Fruit fly (Drosophila melanogaster) whole organism, embryonic: ENCODE measurements around the gene CG34258.
A peak's percentile ranks its signal among the peaks of the same experiment; 100 is the strongest.

Source experiments
- Abd-B ChIP-seq: fragments of 200-800 bp; sonication (Bioruptor generic); optimal IDR thresholded peaks from 2 replicates; lab custom pipeline; 2018; ENCODE audit warnings: missing biosample characterization, mild to moderate bottlenecking, missing genetic modification characterization, moderate library complexity
- Adf1 ChIP-seq: fragments of 200-800 bp; sonication (Bioruptor generic); IDR thresholded peaks from 2 replicates; pipeline ENCODE4 v1.3.6; 2022; ENCODE audit warnings: missing biosample characterization, missing genetic modification characterization
- CG10543 ChIP-seq: fragments of 200-800 bp; sonication (Bioruptor generic); optimal IDR thresholded peaks from 3 replicates; lab custom pipeline; 2017; ENCODE audit warnings: missing biosample characterization, mild to moderate bottlenecking, missing genetic modification characterization, moderate library complexity
- CG10979 ChIP-seq: fragments of 200-800 bp; sonication (Bioruptor generic); optimal IDR thresholded peaks from 2 replicates; lab custom pipeline; 2018; ENCODE audit warnings: missing biosample characterization, mild to moderate bottlenecking, missing genetic modification characterization, moderate library complexity
- CG12155 ChIP-seq: fragments of 200-800 bp; sonication (Bioruptor generic); optimal IDR thresholded peaks from 3 replicates; lab custom pipeline; 2016; ENCODE audit warnings: missing biosample characterization, missing genetic modification characterization
- CG12219 ChIP-seq: fragments of 200-800 bp; sonication (Bioruptor generic); optimal IDR thresholded peaks from 3 replicates; lab custom pipeline; 2018; ENCODE audit warnings: missing biosample characterization, mild to moderate bottlenecking, missing genetic modification characterization
- CG12744 ChIP-seq: fragments of 200-800 bp; sonication (Bioruptor generic); optimal IDR thresholded peaks from 2 replicates; lab custom pipeline; 2016; ENCODE audit warnings: missing biosample characterization, missing genetic modification characterization
- CG13123 ChIP-seq: fragments of 200-800 bp; sonication (Bioruptor generic); optimal IDR thresholded peaks from 2 replicates; lab custom pipeline; 2016; ENCODE audit warnings: missing biosample characterization, missing genetic modification characterization
- CG13287 ChIP-seq: fragments of 200-800 bp; sonication (Bioruptor generic); IDR thresholded peaks from 2 replicates; pipeline ENCODE4 v1.3.6; 2022; ENCODE audit warnings: missing biosample characterization, missing genetic modification characterization; ENCODE audit not compliant: partially characterized antibody
- CG13894 ChIP-seq: fragments of 200-800 bp; sonication (Bioruptor generic); optimal IDR thresholded peaks from 3 replicates; lab custom pipeline; 2018; ENCODE audit warnings: missing biosample characterization, mild to moderate bottlenecking, missing genetic modification characterization, moderate library complexity
- CG15479 ChIP-seq: fragments of 200-800 bp; sonication (Bioruptor generic); optimal IDR thresholded peaks from 3 replicates; lab custom pipeline; 2019; ENCODE audit warnings: missing biosample characterization, mild to moderate bottlenecking, missing genetic modification characterization, moderate library complexity
- CG1832 ChIP-seq: fragments of 200-800 bp; sonication (Bioruptor generic); optimal IDR thresholded peaks from 2 replicates; lab custom pipeline; 2017; ENCODE audit warnings: missing biosample characterization, mild to moderate bottlenecking, missing genetic modification characterization, inconsistent platforms
- CG30431 ChIP-seq: fragments of 200-800 bp; sonication (Bioruptor generic); optimal IDR thresholded peaks from 2 replicates; lab custom pipeline; 2017; ENCODE audit warnings: missing biosample characterization, missing genetic modification characterization
- CG31388 ChIP-seq: fragments of 200-800 bp; sonication (Bioruptor generic); optimal IDR thresholded peaks from 2 replicates; lab custom pipeline; 2016; ENCODE audit warnings: missing biosample characterization, missing genetic modification characterization
- CG32532 ChIP-seq: fragments of 200-800 bp; sonication (Bioruptor generic); IDR thresholded peaks from 2 replicates; pipeline ENCODE4 v1.3.6; 2022; ENCODE audit warnings: missing biosample characterization, missing genetic modification characterization
- CG6254 ChIP-seq: fragments of 200-800 bp; sonication (Bioruptor generic); optimal IDR thresholded peaks from 3 replicates; lab custom pipeline; 2017; ENCODE audit warnings: mild to moderate bottlenecking, missing biosample characterization, missing genetic modification reagents, missing genetic modification characterization
- CG6791 ChIP-seq: fragments of 200-800 bp; sonication (Bioruptor generic); IDR thresholded peaks from 3 replicates; pipeline ENCODE4 v1.3.6; 2022; ENCODE audit warnings: missing biosample characterization, missing genetic modification characterization; ENCODE audit not compliant: partially characterized antibody
- CG7786 ChIP-seq: fragments of 200-800 bp; sonication (Bioruptor generic); optimal IDR thresholded peaks from 2 replicates; lab custom pipeline; 2016; ENCODE audit warnings: missing biosample characterization, missing genetic modification characterization
- CG8290 ChIP-seq, 3 experiments: fragments of 200-800 bp; sonication (Bioruptor generic); optimal IDR thresholded peaks; 2 replicates each; lab custom pipeline; 2016 to 2019; ENCODE audit warnings: missing biosample characterization in 3 of 3, missing genetic modification characterization in 3 of 3, mild to moderate bottlenecking in 2 of 3, moderate library complexity in 1 of 3
- Chrac-16 ChIP-seq: fragments of 200-800 bp; sonication (Bioruptor generic); optimal IDR thresholded peaks from 3 replicates; lab custom pipeline; 2016; ENCODE audit warnings: missing biosample characterization, missing genetic modification characterization
- CkIIα-i1 ChIP-seq: fragments of 200-800 bp; sonication (Bioruptor generic); IDR thresholded peaks from 2 replicates; pipeline ENCODE4 v1.3.6; 2022; ENCODE audit warnings: missing biosample characterization, missing genetic modification characterization
- HLHmδ ChIP-seq: fragments of 200-800 bp; sonication (Bioruptor generic); optimal IDR thresholded peaks from 2 replicates; lab custom pipeline; 2018; ENCODE audit warnings: missing biosample characterization, mild to moderate bottlenecking, missing genetic modification characterization, moderate library complexity
- Hr78 ChIP-seq, 2 experiments: fragments of 200-800 bp in 1 of 2; fragments of >200 bp in 1 of 2; sonication (Bioruptor generic) in 1 of 2; optimal IDR thresholded peaks; 2 replicates each; lab custom pipeline; 2017 to 2019; ENCODE audit warnings: missing biosample characterization in 2 of 2, missing genetic modification characterization in 2 of 2, mild to moderate bottlenecking in 1 of 2, moderate library complexity in 1 of 2
- NC2β ChIP-seq: fragments of 200-800 bp; sonication (Bioruptor generic); optimal IDR thresholded peaks from 2 replicates; lab custom pipeline; 2016; ENCODE audit warnings: missing biosample characterization, missing genetic modification characterization
- NfI ChIP-seq: fragments of 200-800 bp; sonication (Bioruptor generic); optimal IDR thresholded peaks from 3 replicates; lab custom pipeline; 2018; ENCODE audit warnings: missing biosample characterization, mild to moderate bottlenecking, missing genetic modification characterization, moderate library complexity
- PHDP ChIP-seq: fragments of 200-800 bp; sonication (Bioruptor generic); optimal IDR thresholded peaks from 3 replicates; lab custom pipeline; 2018; ENCODE audit warnings: missing biosample characterization, mild to moderate bottlenecking, missing genetic modification characterization, moderate library complexity
- ash1 ChIP-seq: fragments of 200-800 bp; sonication (Bioruptor generic); optimal IDR thresholded peaks from 2 replicates; lab custom pipeline; 2018; ENCODE audit warnings: missing biosample characterization, mild to moderate bottlenecking, missing genetic modification characterization
- btn ChIP-seq: fragments of 200-800 bp; sonication (Bioruptor generic); optimal IDR thresholded peaks from 2 replicates; lab custom pipeline; 2016; ENCODE audit warnings: missing biosample characterization, missing genetic modification characterization
- crp ChIP-seq, 2 experiments: fragments of 200-800 bp; sonication (Bioruptor generic); optimal IDR thresholded peaks; 2 replicates in 1 of 2; 3 replicates in 1 of 2; lab custom pipeline; 2017; ENCODE audit warnings: missing biosample characterization in 2 of 2, missing genetic modification characterization in 2 of 2, mild to moderate bottlenecking in 1 of 2, moderate library complexity in 1 of 2
- dan ChIP-seq: fragments of 200-800 bp; sonication (Bioruptor generic); IDR thresholded peaks from 2 replicates; pipeline ENCODE4 v1.3.6; 2022; ENCODE audit warnings: missing biosample characterization, missing genetic modification characterization
- dpn ChIP-seq, 2 experiments: fragments of 200-800 bp; sonication (Bioruptor generic); optimal IDR thresholded peaks; 3 replicates each; lab custom pipeline; 2016; ENCODE audit warnings: missing biosample characterization in 2 of 2, missing genetic modification characterization in 2 of 2
- esg ChIP-seq: fragments of 200-800 bp; sonication (Bioruptor generic); conservative IDR thresholded peaks from 2 replicates; pipeline ENCODE4 v1.3.6; 2022; ENCODE audit warnings: missing biosample characterization, missing genetic modification characterization
- hkb ChIP-seq, 2 experiments: fragments of 200-800 bp in 1 of 2; fragments of >200 bp in 1 of 2; sonication (Bioruptor generic) in 1 of 2; IDR thresholded peaks in 1 of 2; optimal IDR thresholded peaks in 1 of 2; 2 replicates each; pipeline versions ENCODE4 v1.3.6 to Lab custom; 2017 to 2022; ENCODE audit warnings: missing biosample characterization in 1 of 2, missing genetic modification characterization in 1 of 2
- luna ChIP-seq: fragments of 200-800 bp; sonication (Bioruptor generic); optimal IDR thresholded peaks from 2 replicates; lab custom pipeline; 2016; ENCODE audit warnings: missing biosample characterization, missing genetic modification characterization
- maf-S ChIP-seq: fragments of 200-800 bp; sonication (Bioruptor generic); optimal IDR thresholded peaks from 2 replicates; lab custom pipeline; 2016; ENCODE audit warnings: missing biosample characterization, missing genetic modification characterization
- nau ChIP-seq: fragments of 200-800 bp; sonication (Bioruptor generic); optimal IDR thresholded peaks from 3 replicates; lab custom pipeline; 2017; ENCODE audit warnings: missing biosample characterization, mild to moderate bottlenecking, missing genetic modification characterization, missing genetic modification reagents
- org-1 ChIP-seq: fragments of 200-800 bp; sonication (Bioruptor generic); optimal IDR thresholded peaks from 2 replicates; lab custom pipeline; 2017; ENCODE audit warnings: missing biosample characterization, missing genetic modification characterization
- phol ChIP-seq: fragments of 200-800 bp; sonication (Bioruptor generic); optimal IDR thresholded peaks from 3 replicates; lab custom pipeline; 2018; ENCODE audit warnings: missing biosample characterization, mild to moderate bottlenecking, missing genetic modification characterization, moderate library complexity
- pnt ChIP-seq: fragments of 200-800 bp; sonication (Bioruptor generic); optimal IDR thresholded peaks from 3 replicates; lab custom pipeline; 2016; ENCODE audit warnings: missing biosample characterization, missing genetic modification characterization
- prd ChIP-seq, 3 experiments: fragments of >200 bp in 2 of 3; fragments of 200-800 bp in 1 of 3; sonication (Bioruptor generic) in 1 of 3; optimal IDR thresholded peaks in 2 of 3; IDR thresholded peaks in 1 of 3; 2 replicates in 2 of 3; 3 replicates in 1 of 3; pipeline versions ENCODE4 v1.3.6 to Lab custom; 2017 to 2022; ENCODE audit warnings: missing biosample characterization in 1 of 3, missing genetic modification characterization in 1 of 3
- pzg ChIP-seq: fragments of 200-800 bp; sonication (Bioruptor generic); optimal IDR thresholded peaks from 3 replicates; lab custom pipeline; 2018; ENCODE audit warnings: missing biosample characterization, mild to moderate bottlenecking, missing genetic modification characterization, moderate library complexity
- sob ChIP-seq: fragments of 200-800 bp; sonication (Bioruptor generic); IDR thresholded peaks from 2 replicates; pipeline ENCODE4 v1.3.6; 2022; ENCODE audit warnings: missing biosample characterization, missing genetic modification characterization
- tup ChIP-seq: fragments of 200-800 bp; sonication (Bioruptor generic); optimal IDR thresholded peaks from 2 replicates; lab custom pipeline; 2016; ENCODE audit warnings: missing biosample characterization, mild to moderate bottlenecking, missing genetic modification characterization, moderate library complexity
- vnd ChIP-seq: fragments of 200-800 bp; sonication (Bioruptor generic); IDR thresholded peaks from 3 replicates; pipeline ENCODE4 v1.3.6; 2022; ENCODE audit warnings: missing biosample characterization, missing genetic modification characterization; ENCODE audit not compliant: partially characterized antibody
- vvl ChIP-seq: fragments of 200-800 bp; sonication (Bioruptor generic); IDR thresholded peaks from 2 replicates; pipeline ENCODE4 v1.3.6; 2022; ENCODE audit warnings: missing biosample characterization, missing genetic modification characterization

The CG34258 gene

dm6 chr3L:19906780-19907705 is 44.7 kb downstream of the CG34258 start (continued):
- TF ChIP-seq CG10543 (GFP tag; lab: Kevin White, UChicago), result peak; percentile 94
- TF ChIP-seq esg (GFP tag; lab: Robert Waterston, UW), result no peak
- no peak for TF ChIP-seq prd (optimal IDR thresholded peaks at IDR 0.05; lab: Kevin White, UChicago)
- peak; percentile 61; the same call in 2 of the 3 replicates for TF ChIP-seq prd (GFP tag; IDR thresholded peaks at IDR 0.05; lab: Robert Waterston, UW)
- TF ChIP-seq hkb (optimal IDR thresholded peaks at IDR 0.05; lab: Kevin White, UChicago), result no peak
- peak; percentile 68; the same call in 1 of the 2 replicates for TF ChIP-seq hkb (GFP tag; IDR thresholded peaks at IDR 0.05; lab: Robert Waterston, UW)
- TF ChIP-seq CG15479 (GFP tag; lab: Kevin White, UChicago), result peak; percentile 60
- no peak for TF ChIP-seq CG13287 (GFP tag; lab: Robert Waterston, UW)
- peak; percentile 74 for TF ChIP-seq nau (GFP tag; lab: Kevin White, UChicago)
- no peak for TF ChIP-seq CG30431 (GFP tag; lab: Kevin White, UChicago)
- TF ChIP-seq CG7786 (GFP tag; lab: Kevin White, UChicago), result peak; percentile 12
- peak; percentile 14 for TF ChIP-seq CG12155
- peak; percentile 53 for TF ChIP-seq maf-S
- TF ChIP-seq CG10979 (tag; lab: Kevin White, UChicago), result peak; percentile 22
- peak in 1 of 2 experiments; percentile 65 for TF ChIP-seq Hr78 (GFP tag; optimal IDR thresholded peaks at IDR 0.05; lab: Kevin White, UChicago)
- TF ChIP-seq CG12744 (GFP tag; lab: Kevin White, UChicago), result peak; percentile 27
- peak; percentile 72 for TF ChIP-seq btn (GFP tag; lab: Kevin White, UChicago)
- peak; percentile 75 for TF ChIP-seq PHDP (tag; lab: Kevin White, UChicago)
- peak; percentile 73 for TF ChIP-seq vvl (GFP tag; lab: Robert Waterston, UW)
- 0 out of 2 replicates have a peak, but pooled peaks have one; percentile 29 for TF ChIP-seq Adf1 (GFP tag; lab: Robert Waterston, UW)
- peak; percentile 44 for TF ChIP-seq NfI (GFP tag; lab: Kevin White, UChicago)
- TF ChIP-seq tup (GFP tag; lab: Kevin White, UChicago), result peak; percentile 42
- TF ChIP-seq phol (tag; lab: Kevin White, UChicago), result no peak
- no peak for TF ChIP-seq luna (GFP tag; lab: Kevin White, UChicago)
- TF ChIP-seq sob (GFP tag; lab: Robert Waterston, UW), result peak; percentile 55; the same call in 1 of the 2 replicates
- TF ChIP-seq CG32532 (GFP tag; lab: Robert Waterston, UW), result no peak
- peak; percentile 75 for TF ChIP-seq pnt
- TF ChIP-seq org-1, result peak; percentile 76
- TF ChIP-seq CG8290 (GFP tag; optimal IDR thresholded peaks at IDR 0.05; lab: Kevin White, UChicago), result no peak
- TF ChIP-seq CG8290 (tag; optimal IDR thresholded peaks at IDR 0.05; lab: Kevin White, UChicago), result peak; percentile 66 to 91
- TF ChIP-seq CG13123 (GFP tag; lab: Kevin White, UChicago), result peak; percentile 76
- TF ChIP-seq pzg (GFP tag; lab: Kevin White, UChicago), result peak; percentile 6
- no peak for TF ChIP-seq CG1832 (GFP tag; lab: Kevin White, UChicago)
- no peak for TF ChIP-seq vnd
- TF ChIP-seq CG31388 (GFP tag; lab: Kevin White, UChicago), result peak; percentile 19
- TF ChIP-seq CG6254, result peak; percentile 53
- TF ChIP-seq dpn (GFP tag; optimal IDR thresholded peaks at IDR 0.05; lab: Kevin White, UChicago), result peak; percentile 34 to 68
- TF ChIP-seq CG6791 (GFP tag; lab: Robert Waterston, UW), result no peak
- no peak for TF ChIP-seq dan (GFP tag; lab: Robert Waterston, UW)
- no peak for TF ChIP-seq Abd-B (GFP tag; lab: Kevin White, UChicago)
- TF ChIP-seq NC2β (GFP tag; lab: Kevin White, UChicago), result peak; percentile 79
- TF ChIP-seq CG12219 (GFP tag; lab: Kevin White, UChicago), result peak; percentile 51
- peak; percentile 32 for TF ChIP-seq ash1 (GFP tag; lab: Kevin White, UChicago)
- TF ChIP-seq CG13894 (tag; lab: Kevin White, UChicago), result peak; percentile 10
- TF ChIP-seq HLHmδ, result peak; percentile 66
- no peak for TF ChIP-seq crp (GFP tag; optimal IDR thresholded peaks at IDR 0.05; lab: Kevin White, UChicago)
- no peak for TF ChIP-seq Chrac-16 (GFP tag; lab: Kevin White, UChicago)
- TF ChIP-seq CkIIα-i1 (GFP tag; lab: Robert Waterston, UW), result no peak
